Fruit fly (Drosophila melanogaster): ENCODE measurements around the gene CG44574.
A peak's percentile ranks its signal among the peaks of the same experiment; 100 is the strongest.

Gene CG44574

dm6 chr2L:5879363-5879934 is 4.1 kb upstream of the CG44574 start, which contains the start of gene rau (continued):
- TF ChIP-seq Hmr (GFP tag; optimal IDR thresholded peaks at IDR 0.05) (peak; percentile 80), Gsc (GFP tag; IDR thresholded peaks at IDR 0.05) (no peak), CG30020 (tag; optimal IDR thresholded peaks at IDR 0.05) (peak; percentile 31), B-H2 (GFP tag; optimal IDR thresholded peaks at IDR 0.05) (peak; percentile 65), Rfx (GFP tag; IDR thresholded peaks at IDR 0.05) (peak; percentile 80), CG17361 (GFP tag; IDR thresholded peaks at IDR 0.05) (peak; percentile 83), CG4328 (GFP tag; optimal IDR thresholded peaks at IDR 0.05) (peak; percentile 70), Chrac-16 (GFP tag; optimal IDR thresholded peaks at IDR 0.05) (peak; percentile 79), NC2β (GFP tag; optimal IDR thresholded peaks at IDR 0.05) (peak; percentile 57), psq (GFP tag; optimal IDR thresholded peaks at IDR 0.05) (no peak), BtbVII (GFP tag; optimal IDR thresholded peaks at IDR 0.05) (peak; percentile 55), pho (GFP tag; optimal IDR thresholded peaks at IDR 0.05) (no peak), zen2 (GFP tag; IDR thresholded peaks at IDR 0.05; ENCODE audit: partially characterized antibody) (no peak; the same call in 2 of the 3 replicates), CG13624 (GFP tag; optimal IDR thresholded peaks at IDR 0.05) (no peak), fd64A (GFP tag; optimal IDR thresholded peaks at IDR 0.05) (no peak), Abd-B (GFP tag; optimal IDR thresholded peaks at IDR 0.05) (peak; percentile 55), CoRest (tag; optimal IDR thresholded peaks at IDR 0.05) (peak; percentile 73), Vsx1 (GFP tag; optimal IDR thresholded peaks at IDR 0.05) (peak; percentile 78), CG14667 (GFP tag; IDR thresholded peaks at IDR 0.05) (peak; percentile 39; the same call in 1 of the 2 replicates), exex (tag; optimal IDR thresholded peaks at IDR 0.05) (peak; percentile 33), Neu2 (GFP tag; optimal IDR thresholded peaks at IDR 0.05; ENCODE audit: borderline replicate concordance) (no peak), CG18262 (tag; optimal IDR thresholded peaks at IDR 0.05) (peak; percentile 85), CG13775 (GFP tag; optimal IDR thresholded peaks at IDR 0.05) (peak; percentile 69), CG1529 (GFP tag; optimal IDR thresholded peaks at IDR 0.05) (peak; percentile 80), nmo (GFP tag; optimal IDR thresholded peaks at IDR 0.05) (peak; percentile 69), CG1792 (GFP tag; optimal IDR thresholded peaks at IDR 0.05) (no peak), CG7839 (tag; optimal IDR thresholded peaks at IDR 0.05) (peak; percentile 75), sens (GFP tag) (peak; percentile 95), klu (GFP tag; IDR thresholded peaks at IDR 0.05) (peak; percentile 68; the same call in 1 of the 2 replicates), ase (GFP tag; IDR thresholded peaks at IDR 0.05) (peak; percentile 37; the same call in 1 of the 3 replicates), CG32767 (GFP tag; IDR thresholded peaks at IDR 0.05) (peak; percentile 55), pum (GFP tag; optimal IDR thresholded peaks at IDR 0.05) (no peak), zf30C (GFP tag; optimal IDR thresholded peaks at IDR 0.05) (peak; percentile 98), ro (GFP tag; IDR thresholded peaks at IDR 0.05) (no peak), sob (GFP tag; IDR thresholded peaks at IDR 0.05) (peak; percentile 66), pros (GFP tag; optimal IDR thresholded peaks at IDR 0.05) (peak; percentile 63), CG4820 (GFP tag; optimal IDR thresholded peaks at IDR 0.05) (peak; percentile 17), lilli (GFP tag; optimal IDR thresholded peaks at IDR 0.05) (peak; percentile 74), CG6254 (GFP tag; optimal IDR thresholded peaks at IDR 0.05) (peak; percentile 72), Trl (optimal IDR thresholded peaks at IDR 0.05) (peak; percentile 90 to 93), Trl (GFP tag; optimal IDR thresholded peaks at IDR 0.05) (no peak), Dref (GFP tag; IDR thresholded peaks at IDR 0.05) (no peak), CG6854 (GFP tag; optimal IDR thresholded peaks at IDR 0.05) (peak; percentile 72), CG13287 (GFP tag; IDR thresholded peaks at IDR 0.05; ENCODE audit: partially characterized antibody) (no peak), CG2875 (GFP tag; optimal IDR thresholded peaks at IDR 0.05) (peak; percentile 71), CG3281 (GFP tag; optimal IDR thresholded peaks at IDR 0.05) (peak; percentile 76), Bdp1 (GFP tag; optimal IDR thresholded peaks at IDR 0.05) (peak; percentile 43), CG17829 (tag; optimal IDR thresholded peaks at IDR 0.05) (peak; percentile 83), CG15479 (GFP tag; optimal IDR thresholded peaks at IDR 0.05) (no peak), lov (optimal IDR thresholded peaks at IDR 0.05) (no peak), lov (GFP tag; IDR thresholded peaks at IDR 0.05) (0 out of 3 replicates have a peak, but pooled peaks have one; percentile 57)
